Worm (Caenorhabditis elegans) whole organism, L4/young adult: ENCODE data around the gene C44H9.6.

ENCODE experiments used
- W03F9.2 ChIP-seq: fragments of 150-350 bp; optimal IDR thresholded peaks from 2 replicates; lab custom pipeline; 2014; ENCODE audit warnings: missing biosample characterization, missing genetic modification characterization
- dao-5 ChIP-seq: sonication (generic microtip); optimal IDR thresholded peaks from 2 replicates; lab custom pipeline; 2016; ENCODE audit warnings: missing genotype, missing genetic modification characterization, moderate library complexity, missing compliant biosample characterization
- him-1 ChIP-seq: sonication (generic microtip); optimal IDR thresholded peaks from 2 replicates; lab custom pipeline; 2016; ENCODE audit warnings: missing genotype, missing genetic modification reagents, missing genetic modification characterization, missing compliant biosample characterization

The C44H9.6 gene

ce11 chrV:12852355-12852754, 7.2 kb upstream of the C44H9.6 start:
- TF ChIP-seq dao-5 (tag; lab: Kevin White, UChicago) (no peak), W03F9.2 (no peak), him-1 (no peak)

- TF ChIP-seq dao-5 (tag; lab: Kevin White, UChicago) (no peak), him-1 (no peak), W03F9.2 (no peak)
Measured at ce11 chrV:12849736-12850135, 4.6 kb upstream of the C44H9.6 start, which contains the start of gene C44H9.5. Gene C44H9.5 (minus strand): TSS chrV:12849864.

ce11 chrV:12844748-12845147, 399 bp downstream of the C44H9.6 start:
- TF ChIP-seq him-1 = no peak
- no peak for TF ChIP-seq dao-5 (tag; lab: Kevin White, UChicago)
- TF ChIP-seq W03F9.2 = no peak

- TF ChIP-seq him-1 (no peak), dao-5 (tag; lab: Kevin White, UChicago) (no peak)
Measured at ce11 chrV:12835388-12835787, 9.8 kb downstream of the C44H9.6 start, which contains the start of gene C44H9.4. Gene C44H9.4 (plus strand): TSS chrV:12835688.

DNA sequence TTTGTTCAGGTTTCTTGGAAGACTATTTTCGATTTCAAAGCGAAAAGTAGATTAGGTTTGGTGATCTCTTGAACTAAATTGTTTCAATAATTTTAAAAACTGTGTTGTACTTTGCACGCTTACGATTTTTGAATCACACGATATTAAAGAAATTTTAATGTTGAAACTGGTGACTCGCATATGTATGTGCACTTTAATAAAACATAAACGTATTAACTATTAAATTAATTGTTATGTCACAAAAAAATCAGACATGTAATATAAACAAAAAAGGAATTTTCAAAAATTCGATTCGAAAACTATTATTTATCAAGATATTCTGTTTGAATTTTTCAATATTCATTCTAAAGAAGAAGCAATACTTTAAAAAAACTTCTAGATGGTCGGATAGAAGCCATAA, 17.9 kb downstream of the C44H9.6 start, which contains the start of gene ugt-15:
Gene ugt-15 (plus strand): TSS at position 301 of the 400 bp plus-strand sequence.
- no peak for TF ChIP-seq W03F9.2
- no peak for TF ChIP-seq him-1
- TF ChIP-seq dao-5 (tag; lab: Kevin White, UChicago) = no peak

DNA sequence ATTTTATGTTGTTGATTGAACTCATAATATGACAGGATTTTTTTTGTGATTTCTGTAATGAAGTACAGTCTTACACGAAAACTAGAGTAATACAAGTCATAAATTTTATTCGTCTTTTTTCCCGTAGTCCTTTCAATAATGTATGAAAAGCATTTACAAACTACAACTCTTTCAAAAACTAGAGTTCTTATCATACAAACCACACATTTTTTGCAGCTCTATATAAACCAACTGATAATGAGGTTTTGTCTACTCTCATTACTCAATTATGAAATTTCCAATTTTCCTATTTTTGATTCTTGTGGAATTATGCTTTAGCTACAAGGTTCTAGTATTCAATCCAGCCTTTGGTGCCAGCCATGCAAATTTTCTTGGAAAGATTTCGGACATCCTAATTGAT, 20.4 kb downstream of the C44H9.6 start, which contains the start of gene ugt-16:
Gene ugt-16 (plus strand): TSS at position 248 of the 400 bp plus-strand sequence.
- TF ChIP-seq W03F9.2 (no peak), dao-5 (tag; lab: Kevin White, UChicago) (no peak), him-1 (no peak)

DNA sequence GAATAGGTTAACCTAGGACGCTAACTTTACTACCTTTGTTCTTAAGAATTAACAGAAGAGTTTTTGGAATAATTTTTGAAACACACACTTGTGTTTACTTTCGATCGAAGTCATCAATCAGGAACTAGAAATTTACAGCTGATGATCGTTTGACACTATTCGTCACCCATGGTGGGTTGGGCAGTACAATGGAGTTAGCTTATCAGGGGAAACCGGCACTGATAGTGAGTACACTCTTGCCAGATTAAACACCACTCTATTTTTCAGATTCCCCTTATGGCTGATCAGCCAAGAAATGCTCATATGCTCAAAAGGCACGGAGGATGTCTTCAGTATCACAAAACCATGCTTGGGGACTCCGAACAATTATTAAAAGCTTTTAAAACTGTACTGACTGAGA, 23.1 kb downstream of the C44H9.6 start:
- TF ChIP-seq him-1 = no peak

DNA sequence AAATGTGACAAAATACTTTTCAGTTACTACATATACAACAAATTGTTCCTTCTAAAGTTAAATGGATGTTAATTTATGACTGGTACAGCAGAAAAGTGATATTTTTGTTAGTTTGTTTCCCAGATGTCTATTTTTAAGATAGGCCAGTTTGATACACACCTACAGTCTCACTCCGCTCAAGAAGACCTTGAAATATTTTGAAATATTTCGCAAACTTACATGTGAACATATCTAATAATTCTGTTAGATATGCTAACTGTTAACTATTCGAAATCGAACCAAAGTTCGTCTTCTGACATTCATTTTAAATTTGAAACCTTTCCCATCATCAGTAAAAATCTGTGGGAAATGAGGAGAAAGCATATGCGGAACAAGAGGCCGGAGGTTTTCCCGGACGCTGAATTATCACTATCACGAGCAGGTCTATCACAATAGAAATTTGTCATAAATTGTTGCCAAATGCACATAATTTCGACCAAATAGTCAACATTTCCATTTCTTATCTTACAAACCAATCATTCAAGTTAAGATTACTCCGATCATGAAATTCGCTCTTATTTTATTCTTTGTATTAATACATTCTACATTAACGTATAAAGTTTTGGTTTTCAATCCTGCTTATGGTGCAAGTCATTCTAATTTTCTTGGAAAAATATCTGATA, 25.2 kb downstream of the C44H9.6 start, which contains the start of the genes ZC443.4 and ugt-18:
Gene ZC443.4 (minus strand): TSS at position 95 of the 662 bp plus-strand sequence.
Gene ugt-18 (plus strand): TSS at position 469 of the 662 bp plus-strand sequence.
- TF ChIP-seq him-1 (no peak), W03F9.2 (no peak), dao-5 (tag; lab: Kevin White, UChicago) (no peak)

DNA sequence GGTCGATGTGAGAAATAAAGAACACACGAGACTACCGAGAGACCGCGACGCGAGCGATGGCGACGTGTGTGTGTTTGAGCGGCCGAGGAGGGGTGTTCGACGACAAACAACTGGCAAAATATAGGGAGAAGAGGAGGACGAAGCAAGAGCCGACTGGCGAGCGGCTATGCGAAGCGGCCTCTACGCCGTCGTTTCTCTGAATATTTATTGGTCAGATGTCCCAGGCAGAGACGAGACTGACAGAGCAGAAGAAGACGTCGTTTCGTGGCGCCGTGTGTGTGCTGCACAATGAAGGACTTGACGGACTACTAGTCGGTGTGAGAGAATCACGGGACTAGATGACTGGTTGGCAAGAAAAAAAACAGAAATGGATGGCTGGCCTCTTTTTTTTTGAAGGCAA, 26.0 kb downstream of the C44H9.6 start:
- TF ChIP-seq dao-5 (tag; lab: Kevin White, UChicago) = no peak
- peak; percentile 89 for TF ChIP-seq him-1

DNA sequence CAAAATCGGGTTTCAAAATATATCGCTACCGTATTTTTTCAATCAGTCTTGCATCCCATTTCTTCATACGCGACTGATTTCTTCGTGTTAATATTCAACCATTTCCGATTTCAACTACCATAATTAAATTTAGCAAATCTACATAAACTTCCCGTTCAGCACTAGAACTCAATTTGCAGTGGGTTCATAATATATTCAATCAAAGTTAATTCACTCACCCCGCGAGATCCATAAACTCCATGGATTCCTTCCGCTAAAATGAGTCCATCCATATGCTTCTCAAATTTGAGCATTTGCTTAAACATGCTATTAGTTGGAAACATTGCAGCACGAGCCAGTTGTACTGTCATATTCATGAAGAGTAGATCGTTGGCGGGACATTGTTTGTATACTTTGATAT, 26.7 kb downstream of the C44H9.6 start:
- TF ChIP-seq W03F9.2 = no peak
- no peak for TF ChIP-seq dao-5 (tag; lab: Kevin White, UChicago)
- no peak for TF ChIP-seq him-1

ce11 chrV:12816672-12817071, 28.5 kb downstream of the C44H9.6 start:
- TF ChIP-seq W03F9.2 (no peak), him-1 (no peak), dao-5 (tag; lab: Kevin White, UChicago) (no peak)

DNA sequence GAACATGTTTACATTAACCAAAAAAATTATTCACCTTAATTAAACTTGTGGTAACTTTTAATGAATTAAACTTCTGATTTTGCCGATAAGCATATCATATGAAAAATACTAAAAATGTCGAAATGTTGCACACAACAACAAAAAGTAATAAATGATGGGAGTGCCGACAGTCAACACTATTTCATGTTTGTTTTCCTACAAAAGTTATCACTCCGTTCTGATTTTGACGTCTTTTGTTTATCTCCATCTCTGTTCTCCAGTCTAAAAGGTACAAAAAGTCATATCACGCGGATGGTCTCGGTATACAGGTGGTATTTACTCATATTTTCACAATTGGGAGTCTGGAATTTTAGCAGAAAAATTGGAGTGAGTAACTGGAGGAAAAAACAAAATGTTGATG, 29.8 kb downstream of the C44H9.6 start:
- TF ChIP-seq W03F9.2 = no peak
- TF ChIP-seq dao-5 (tag; lab: Kevin White, UChicago) = no peak
- no peak for TF ChIP-seq him-1

- TF ChIP-seq dao-5 (tag; lab: Kevin White, UChicago) = no peak
- TF ChIP-seq W03F9.2 = no peak
- TF ChIP-seq him-1 = peak; percentile 83
Measured at ce11 chrV:12814481-12814882, 30.7 kb downstream of the C44H9.6 start.

DNA sequence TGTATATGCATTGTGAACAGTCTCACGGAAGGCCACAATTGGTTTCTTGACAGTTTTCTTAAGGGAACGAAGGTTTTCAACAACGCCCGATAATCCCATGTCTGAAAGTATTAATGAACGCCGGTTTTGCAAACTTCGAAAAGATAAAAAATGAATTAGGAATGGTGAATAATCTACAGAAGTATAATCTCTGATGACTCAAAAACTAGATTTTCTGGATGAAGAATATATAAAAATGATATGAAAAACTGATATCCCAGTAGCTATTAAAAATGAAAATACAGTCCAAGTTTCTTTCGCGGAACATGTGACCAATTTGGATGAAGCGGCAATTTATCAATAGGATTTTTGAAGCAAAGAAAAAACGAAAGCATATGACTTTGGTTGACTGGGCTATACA, 31.1 kb downstream of the C44H9.6 start, which contains the start of gene ZC443.3:
Gene ZC443.3 (minus strand): TSS at position 101 of the 400 bp plus-strand sequence.
- no peak for TF ChIP-seq him-1
- TF ChIP-seq dao-5 (tag; lab: Kevin White, UChicago) = no peak
- TF ChIP-seq W03F9.2 = no peak

ce11 chrV:12811810-12812209, 33.3 kb downstream of the C44H9.6 start:
- TF ChIP-seq him-1 = no peak
- no peak for TF ChIP-seq W03F9.2
- no peak for TF ChIP-seq dao-5 (tag; lab: Kevin White, UChicago)

- no peak for TF ChIP-seq him-1
- TF ChIP-seq W03F9.2 = no peak
- no peak for TF ChIP-seq dao-5 (tag; lab: Kevin White, UChicago)
Measured at ce11 chrV:12811126-12811525, 34.0 kb downstream of the C44H9.6 start, which contains the start of gene ZC443.2. Gene ZC443.2 (minus strand): TSS chrV:12811192.
